Fruit fly (Drosophila melanogaster) whole organism, embryonic: ENCODE data around the gene Elal.
A peak's percentile ranks its signal among the peaks of the same experiment; 100 is the strongest.

Source experiments
- Adf1 ChIP-seq: fragments of 200-800 bp; sonication (Bioruptor generic); IDR thresholded peaks from 2 replicates; pipeline ENCODE4 v1.3.6; 2022; ENCODE audit warnings: missing biosample characterization, missing genetic modification characterization
- Atf-2 ChIP-seq: fragments of 200-800 bp; sonication (Bioruptor generic); optimal IDR thresholded peaks from 2 replicates; lab custom pipeline; 2016; ENCODE audit warnings: missing biosample characterization, missing genetic modification characterization
- B-H1 ChIP-seq: fragments of 200-800 bp; sonication (Bioruptor generic); IDR thresholded peaks from 3 replicates; pipeline ENCODE4 v1.3.6; 2022; ENCODE audit warnings: missing biosample characterization, missing genetic modification characterization
- Bgb ChIP-seq: fragments of 200-800 bp; sonication (Bioruptor generic); IDR thresholded peaks from 2 replicates; pipeline ENCODE4 v1.3.6; 2022; ENCODE audit warnings: missing biosample characterization, missing genetic modification characterization; ENCODE audit not compliant: partially characterized antibody
- CG10147 ChIP-seq: fragments of 200-800 bp; sonication (Bioruptor generic); optimal IDR thresholded peaks from 2 replicates; lab custom pipeline; 2019; ENCODE audit warnings: missing biosample characterization, mild to moderate bottlenecking, missing genetic modification characterization, moderate library complexity
- CG10565 ChIP-seq: fragments of 200-800 bp; sonication (Bioruptor generic); optimal IDR thresholded peaks from 3 replicates; lab custom pipeline; 2016; ENCODE audit warnings: missing biosample characterization, mild to moderate bottlenecking, missing genetic modification characterization
- CG12219 ChIP-seq: fragments of 200-800 bp; sonication (Bioruptor generic); optimal IDR thresholded peaks from 3 replicates; lab custom pipeline; 2018; ENCODE audit warnings: missing biosample characterization, mild to moderate bottlenecking, missing genetic modification characterization
- CG12299 ChIP-seq: fragments of 200-800 bp; sonication (Bioruptor generic); optimal IDR thresholded peaks from 2 replicates; lab custom pipeline; 2018; ENCODE audit warnings: missing biosample characterization, mild to moderate bottlenecking, missing genetic modification characterization
- CG1233 ChIP-seq: fragments of 200-800 bp; sonication (Bioruptor generic); optimal IDR thresholded peaks from 4 replicates; lab custom pipeline; 2018; ENCODE audit warnings: missing biosample characterization, mild to moderate bottlenecking, missing genetic modification characterization
- CG13287 ChIP-seq: fragments of 200-800 bp; sonication (Bioruptor generic); IDR thresholded peaks from 2 replicates; pipeline ENCODE4 v1.3.6; 2022; ENCODE audit warnings: missing biosample characterization, missing genetic modification characterization; ENCODE audit not compliant: partially characterized antibody
- CG14860 ChIP-seq: fragments of 200-800 bp; sonication (Bioruptor generic); IDR thresholded peaks from 3 replicates; pipeline ENCODE4 v1.3.6; 2022; ENCODE audit warnings: missing biosample characterization, missing genetic modification characterization; ENCODE audit not compliant: partially characterized antibody
- CG15269 ChIP-seq: fragments of 200-800 bp; sonication (Bioruptor generic); optimal IDR thresholded peaks from 2 replicates; lab custom pipeline; 2018; ENCODE audit warnings: missing biosample characterization, mild to moderate bottlenecking, missing genetic modification characterization, moderate library complexity
- CG15696 ChIP-seq: fragments of 200-800 bp; sonication (Bioruptor generic); optimal IDR thresholded peaks from 2 replicates; lab custom pipeline; 2019; ENCODE audit warnings: missing biosample characterization, mild to moderate bottlenecking, missing genetic modification characterization, moderate library complexity
- CG16863 ChIP-seq: fragments of 200-800 bp; sonication (Bioruptor generic); optimal IDR thresholded peaks from 3 replicates; lab custom pipeline; 2016; ENCODE audit warnings: missing biosample characterization, missing genetic modification characterization
- CG18011 ChIP-seq: fragments of 200-800 bp; sonication (Bioruptor generic); optimal IDR thresholded peaks from 2 replicates; lab custom pipeline; 2017; ENCODE audit warnings: missing biosample characterization, missing genetic modification characterization, mild to moderate bottlenecking, moderate library complexity, missing genotype
- CG30020 ChIP-seq: fragments of 200-800 bp; optimal IDR thresholded peaks from 2 replicates; lab custom pipeline; 2019; ENCODE audit warnings: missing biosample characterization, mild to moderate bottlenecking, missing genetic modification characterization, moderate library complexity
- CG31388 ChIP-seq: fragments of 200-800 bp; sonication (Bioruptor generic); optimal IDR thresholded peaks from 2 replicates; lab custom pipeline; 2016; ENCODE audit warnings: missing biosample characterization, missing genetic modification characterization
- CG6272 ChIP-seq: fragments of 200-800 bp; sonication (Bioruptor generic); IDR thresholded peaks from 2 replicates; pipeline ENCODE4 v1.3.6; 2022; ENCODE audit warnings: missing biosample characterization, missing genetic modification characterization
- CG7786 ChIP-seq: fragments of 200-800 bp; sonication (Bioruptor generic); optimal IDR thresholded peaks from 2 replicates; lab custom pipeline; 2016; ENCODE audit warnings: missing biosample characterization, missing genetic modification characterization
- CG8478 ChIP-seq: fragments of >200 bp; optimal IDR thresholded peaks from 2 replicates; lab custom pipeline; 2018
- D ChIP-seq, 2 experiments: fragments of 200-800 bp in 1 of 2; fragments of >200 bp in 1 of 2; sonication (Bioruptor generic) in 1 of 2; optimal IDR thresholded peaks; 2 replicates in 1 of 2; 3 replicates in 1 of 2; lab custom pipeline; 2017; ENCODE audit warnings: mild to moderate bottlenecking in 1 of 2, missing biosample characterization in 1 of 2, missing genetic modification characterization in 1 of 2, missing genetic modification reagents in 1 of 2
- Eip74EF ChIP-seq, 2 experiments: fragments of 200-800 bp in 1 of 2; fragments of >200 bp in 1 of 2; sonication (Bioruptor generic) in 1 of 2; optimal IDR thresholded peaks; 2 replicates each; lab custom pipeline; 2017 to 2019; ENCODE audit warnings: missing biosample characterization in 2 of 2, missing genetic modification characterization in 2 of 2, mild to moderate bottlenecking in 1 of 2, moderate library complexity in 1 of 2
- Fer2 ChIP-seq: fragments of 200-800 bp; sonication (Bioruptor generic); optimal IDR thresholded peaks from 2 replicates; lab custom pipeline; 2018; ENCODE audit warnings: missing biosample characterization, mild to moderate bottlenecking, missing genetic modification characterization, moderate library complexity
- HLH4C ChIP-seq: fragments of 200-800 bp; sonication (Bioruptor generic); IDR thresholded peaks from 3 replicates; pipeline ENCODE4 v1.3.6; 2022; ENCODE audit warnings: missing biosample characterization, missing genetic modification characterization; ENCODE audit not compliant: partially characterized antibody
- Jarid2 ChIP-seq: fragments of 200-800 bp; sonication (Bioruptor generic); optimal IDR thresholded peaks from 3 replicates; lab custom pipeline; 2017; ENCODE audit warnings: mild to moderate bottlenecking, missing biosample characterization, missing genetic modification reagents, missing genetic modification characterization
- Lhr ChIP-seq: fragments of 200-800 bp; sonication (Bioruptor generic); optimal IDR thresholded peaks from 3 replicates; lab custom pipeline; 2017; ENCODE audit warnings: mild to moderate bottlenecking, missing biosample characterization, missing genetic modification reagents, missing genetic modification characterization
- NFAT ChIP-seq: fragments of 200-800 bp; sonication (Bioruptor generic); IDR thresholded peaks from 2 replicates; pipeline ENCODE4 v1.3.6; 2022; ENCODE audit warnings: missing biosample characterization, missing genetic modification characterization
- Ravus ChIP-seq: fragments of 200-800 bp; sonication (Bioruptor generic); IDR thresholded peaks from 2 replicates; pipeline ENCODE4 v1.3.6; 2022; ENCODE audit warnings: missing biosample characterization, missing genetic modification characterization
- Rx ChIP-seq: fragments of 200-800 bp; sonication (Bioruptor generic); IDR thresholded peaks from 2 replicates; pipeline ENCODE4 v1.3.6; 2022; ENCODE audit warnings: missing biosample characterization, missing genetic modification characterization
- Side ChIP-seq: fragments of 200-800 bp; sonication (Bioruptor generic); optimal IDR thresholded peaks from 2 replicates; lab custom pipeline; 2016; ENCODE audit warnings: missing biosample characterization, missing genetic modification characterization
- YL-1 ChIP-seq: fragments of 200-800 bp; sonication (Bioruptor generic); optimal IDR thresholded peaks from 3 replicates; lab custom pipeline; 2017; ENCODE audit warnings: missing biosample characterization, mild to moderate bottlenecking, missing genetic modification characterization
- ab ChIP-seq: fragments of 200-800 bp; sonication (Bioruptor generic); optimal IDR thresholded peaks from 2 replicates; lab custom pipeline; 2016; ENCODE audit warnings: missing biosample characterization, missing genetic modification characterization
- ci ChIP-seq: fragments of 200-800 bp; sonication (Bioruptor generic); IDR thresholded peaks from 3 replicates; pipeline ENCODE4 v1.3.6; 2022; ENCODE audit warnings: missing biosample characterization, missing genetic modification characterization
- cwo ChIP-seq: fragments of 200-800 bp; sonication (Bioruptor generic); optimal IDR thresholded peaks from 3 replicates; lab custom pipeline; 2017; ENCODE audit warnings: missing biosample characterization, missing genetic modification characterization, mild to moderate bottlenecking, moderate library complexity, missing genetic modification reagents
- dimm ChIP-seq: fragments of 200-800 bp; sonication (Bioruptor generic); IDR thresholded peaks from 2 replicates; pipeline ENCODE4 v1.3.6; 2022; ENCODE audit warnings: missing biosample characterization, missing genetic modification characterization
- disco-r ChIP-seq: fragments of 200-800 bp; sonication (Bioruptor generic); optimal IDR thresholded peaks from 2 replicates; lab custom pipeline; 2016; ENCODE audit warnings: missing biosample characterization, missing genetic modification characterization
- ewg ChIP-seq: fragments of 200-800 bp; sonication (Bioruptor generic); optimal IDR thresholded peaks from 3 replicates; lab custom pipeline; 2017; ENCODE audit warnings: mild to moderate bottlenecking, missing biosample characterization, missing genetic modification reagents, missing genetic modification characterization
- ind ChIP-seq: fragments of 200-800 bp; sonication (Bioruptor generic); optimal IDR thresholded peaks from 3 replicates; lab custom pipeline; 2016; ENCODE audit warnings: missing biosample characterization, missing genetic modification characterization
- jing ChIP-seq: fragments of 200-800 bp; sonication (Bioruptor generic); optimal IDR thresholded peaks from 2 replicates; lab custom pipeline; 2018; ENCODE audit warnings: missing biosample characterization, mild to moderate bottlenecking, missing genetic modification characterization
- lov ChIP-seq, 2 experiments: fragments of 200-800 bp in 1 of 2; fragments of >200 bp in 1 of 2; sonication (Bioruptor generic) in 1 of 2; IDR thresholded peaks in 1 of 2; optimal IDR thresholded peaks in 1 of 2; 2 replicates in 1 of 2; 3 replicates in 1 of 2; pipeline versions ENCODE4 v1.3.6 to Lab custom; 2017 to 2022; ENCODE audit warnings: missing biosample characterization in 1 of 2, missing genetic modification characterization in 1 of 2
- maf-S ChIP-seq: fragments of 200-800 bp; sonication (Bioruptor generic); optimal IDR thresholded peaks from 2 replicates; lab custom pipeline; 2016; ENCODE audit warnings: missing biosample characterization, missing genetic modification characterization
- mirr ChIP-seq: fragments of 200-800 bp; sonication (Bioruptor generic); optimal IDR thresholded peaks from 3 replicates; lab custom pipeline; 2018; ENCODE audit warnings: missing biosample characterization, mild to moderate bottlenecking, missing genetic modification characterization
- nerfin-1 ChIP-seq: fragments of 200-800 bp; sonication (Bioruptor generic); optimal IDR thresholded peaks from 3 replicates; lab custom pipeline; 2019; ENCODE audit warnings: missing biosample characterization, mild to moderate bottlenecking, missing genetic modification characterization, moderate library complexity
- ranshi ChIP-seq: fragments of 200-800 bp; sonication (Bioruptor generic); IDR thresholded peaks from 2 replicates; pipeline ENCODE4 v1.3.6; 2022; ENCODE audit warnings: missing biosample characterization, missing genetic modification characterization
- sc ChIP-seq, 3 experiments: fragments of >200 bp in 2 of 3; fragments of 200-800 bp in 1 of 3; sonication (Bioruptor generic) in 1 of 3; optimal IDR thresholded peaks; 2 replicates in 2 of 3; 3 replicates in 1 of 3; lab custom pipeline; 2017; ENCODE audit warnings: mild to moderate bottlenecking in 1 of 3, missing biosample characterization in 1 of 3, missing genetic modification characterization in 1 of 3, missing genetic modification reagents in 1 of 3
- slp2 ChIP-seq: fragments of 200-800 bp; sonication (Bioruptor generic); optimal IDR thresholded peaks from 2 replicates; lab custom pipeline; 2016; ENCODE audit warnings: missing biosample characterization, missing genetic modification characterization
- tin ChIP-seq: fragments of 200-800 bp; sonication (Bioruptor generic); optimal IDR thresholded peaks from 3 replicates; lab custom pipeline; 2016; ENCODE audit warnings: missing biosample characterization, missing genetic modification characterization
- twi ChIP-seq: fragments of 200-800 bp; optimal IDR thresholded peaks from 2 replicates; lab custom pipeline; 2019; ENCODE audit warnings: missing biosample characterization, mild to moderate bottlenecking, missing genetic modification characterization, moderate library complexity
- vvl ChIP-seq: fragments of 200-800 bp; sonication (Bioruptor generic); IDR thresholded peaks from 2 replicates; pipeline ENCODE4 v1.3.6; 2022; ENCODE audit warnings: missing biosample characterization, missing genetic modification characterization

Elal gene

DNA sequence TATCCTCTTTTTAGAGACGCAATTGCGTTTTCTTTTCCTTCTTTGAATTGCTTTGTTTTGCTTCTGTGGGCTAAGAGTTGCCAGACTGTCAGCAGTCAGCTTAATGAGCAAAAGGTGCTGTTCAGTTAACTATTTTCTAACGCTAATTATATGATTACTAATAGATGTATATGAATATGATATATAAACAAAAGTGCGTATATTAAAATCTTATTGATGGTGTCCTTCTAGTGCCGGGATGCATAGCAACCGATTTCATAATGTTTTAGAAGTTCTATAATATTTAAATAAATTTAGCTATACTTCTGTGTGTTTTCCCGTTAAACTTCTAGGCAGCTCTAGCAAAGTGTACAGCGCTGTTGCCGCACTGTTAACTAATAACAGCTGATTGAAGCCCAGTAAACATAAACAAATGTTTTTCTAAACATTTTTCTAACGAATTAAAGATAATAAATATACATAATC lies 35.2 kb upstream of the Elal start, which contains the start of the genes Kaz and CG43273 (continued):
- no peak for TF ChIP-seq sc (optimal IDR thresholded peaks at IDR 0.05; lab: Kevin White, UChicago)
- TF ChIP-seq sc (GFP tag; optimal IDR thresholded peaks at IDR 0.05; lab: Kevin White, UChicago): no peak
- no peak for TF ChIP-seq CG31388 (GFP tag; lab: Kevin White, UChicago)
- no peak for TF ChIP-seq CG7786 (GFP tag; lab: Kevin White, UChicago)
- no peak for TF ChIP-seq cwo (GFP tag; lab: Kevin White, UChicago)
- TF ChIP-seq CG14860 (GFP tag; lab: Robert Waterston, UW): no peak
- no peak for TF ChIP-seq ci (GFP tag; lab: Robert Waterston, UW)
- TF ChIP-seq ab (GFP tag; lab: Kevin White, UChicago): no peak
- TF ChIP-seq HLH4C: no peak
- no peak for TF ChIP-seq CG8478 (lab: Kevin White, UChicago)
- TF ChIP-seq maf-S: no peak
- no peak for TF ChIP-seq nerfin-1 (tag; lab: Kevin White, UChicago)
- TF ChIP-seq ind: peak; percentile 56
- peak; percentile 40; the same call in 1 of the 2 replicates for TF ChIP-seq CG6272
- TF ChIP-seq mirr (GFP tag; lab: Kevin White, UChicago): no peak
- TF ChIP-seq Bgb: no peak
- no peak for TF ChIP-seq Adf1 (GFP tag; lab: Robert Waterston, UW)
- TF ChIP-seq disco-r (GFP tag; lab: Kevin White, UChicago): no peak
- peak; percentile 38 for TF ChIP-seq CG12299
- no peak for TF ChIP-seq lov (optimal IDR thresholded peaks at IDR 0.05; lab: Kevin White, UChicago)
- TF ChIP-seq lov (GFP tag; IDR thresholded peaks at IDR 0.05; lab: Robert Waterston, UW): no peak
- peak; percentile 52 for TF ChIP-seq tin (GFP tag; lab: Kevin White, UChicago)
- no peak for TF ChIP-seq dimm
- no peak for TF ChIP-seq jing (GFP tag; lab: Kevin White, UChicago)
- TF ChIP-seq Side: no peak
- TF ChIP-seq D (optimal IDR thresholded peaks at IDR 0.05; lab: Kevin White, UChicago): no peak
- TF ChIP-seq D (GFP tag; optimal IDR thresholded peaks at IDR 0.05; lab: Kevin White, UChicago): no peak
- TF ChIP-seq YL-1 (GFP tag; lab: Kevin White, UChicago): peak; percentile 69
- TF ChIP-seq vvl (GFP tag; lab: Robert Waterston, UW): peak; percentile 69
- TF ChIP-seq Lhr (GFP tag; lab: Kevin White, UChicago): no peak
- TF ChIP-seq NFAT (GFP tag; lab: Robert Waterston, UW): no peak
- no peak for TF ChIP-seq CG15269 (tag; lab: Kevin White, UChicago)
- peak; percentile 54 for TF ChIP-seq ewg
- TF ChIP-seq Ravus: no peak; the same call in 1 of the 2 replicates
- no peak for TF ChIP-seq Eip74EF (GFP tag; optimal IDR thresholded peaks at IDR 0.05; lab: Kevin White, UChicago)
- TF ChIP-seq CG15696: peak; percentile 67
- TF ChIP-seq Fer2 (tag; lab: Kevin White, UChicago): peak; percentile 39
- TF ChIP-seq CG16863 (GFP tag; lab: Kevin White, UChicago): no peak
- no peak for TF ChIP-seq Jarid2 (GFP tag; lab: Kevin White, UChicago)
- TF ChIP-seq ranshi (GFP tag; lab: Robert Waterston, UW): no peak
- TF ChIP-seq CG12219 (GFP tag; lab: Kevin White, UChicago): no peak
- peak; percentile 57 for TF ChIP-seq CG18011 (GFP tag; lab: Kevin White, UChicago)
- no peak for TF ChIP-seq slp2
- no peak for TF ChIP-seq Atf-2
- TF ChIP-seq CG13287 (GFP tag; lab: Robert Waterston, UW): peak; percentile 22; the same call in 1 of the 2 replicates
- TF ChIP-seq CG30020: peak; percentile 68
- no peak for TF ChIP-seq twi (tag; lab: Kevin White, UChicago)
- no peak for TF ChIP-seq B-H1 (GFP tag; lab: Robert Waterston, UW)
- no peak for TF ChIP-seq CG10565 (GFP tag; lab: Kevin White, UChicago)
- TF ChIP-seq CG10147 (GFP tag; lab: Kevin White, UChicago): no peak
- no peak for TF ChIP-seq Rx (GFP tag; lab: Robert Waterston, UW)
- peak; percentile 22 for TF ChIP-seq CG1233 (GFP tag; lab: Kevin White, UChicago)
